Fruit fly (Drosophila melanogaster): ENCODE results near the gene CG33230.

DNA sequence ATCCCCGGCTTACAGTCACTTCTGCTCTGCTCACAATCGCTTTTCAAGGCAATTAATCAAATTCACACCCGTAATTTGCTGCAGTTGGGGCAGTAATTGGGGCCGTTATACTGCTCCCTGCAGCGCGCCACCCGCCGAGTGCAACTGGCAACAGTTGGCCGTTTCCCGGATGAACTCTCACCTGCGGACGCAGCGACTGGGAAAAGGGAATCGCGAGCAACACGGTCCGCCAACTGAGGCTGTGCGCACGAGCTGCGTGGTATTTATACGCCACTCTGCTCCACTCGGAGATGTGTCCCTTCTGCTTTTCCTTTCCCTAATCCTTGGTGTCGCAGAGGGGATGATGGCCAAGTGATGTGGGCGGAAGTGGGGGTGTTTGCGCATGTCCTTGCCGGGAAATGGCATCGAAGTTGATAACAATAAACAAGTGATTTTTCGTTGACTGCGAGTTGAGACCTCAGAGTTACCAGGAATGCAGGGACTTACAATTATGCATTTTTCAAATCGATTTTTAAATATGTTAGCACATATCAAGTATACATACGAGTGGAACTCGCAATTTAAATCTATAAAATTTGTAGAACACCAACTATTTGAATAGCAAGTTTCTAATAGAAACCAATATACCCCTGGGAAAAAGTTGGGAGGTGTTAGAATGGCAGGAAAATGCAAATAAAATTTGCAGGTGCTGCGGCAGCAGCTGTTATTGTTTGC is 11.0 kb downstream of the CG33230 start, which contains the start of gene GC:
- no peak for TF ChIP-seq CTCF (optimal IDR thresholded peaks at IDR 0.05)
- no peak for TF ChIP-seq CG8478 (optimal IDR thresholded peaks at IDR 0.05)

Data from S2 (cell line).